Worm (Caenorhabditis elegans): Measurements from ENCODE around the gene F38E9.6.

DNA sequence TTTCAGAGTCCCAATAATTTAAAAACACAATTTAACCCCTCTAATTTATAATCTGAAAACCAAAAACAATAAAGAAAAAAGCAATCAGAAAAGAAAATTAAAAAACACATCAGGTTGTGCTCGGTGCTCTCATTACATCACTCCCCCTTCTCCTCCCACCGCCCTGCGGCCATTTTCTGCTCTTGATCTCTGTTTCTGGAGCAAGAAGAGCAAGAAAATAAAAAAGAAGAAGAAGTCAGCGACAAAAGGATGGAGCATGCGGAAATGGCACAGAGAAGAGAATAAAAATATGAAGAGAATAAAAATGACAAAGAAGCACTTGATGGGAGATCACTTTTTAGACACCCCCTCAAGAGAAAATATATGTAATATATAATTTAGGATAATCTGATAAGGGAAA lies 52.4 kb downstream of the F38E9.6 start:
- TF ChIP-seq cnd-1 (tag; optimal IDR thresholded peaks at IDR 0.05) (no peak), lsy-2 (tag; optimal IDR thresholded peaks at IDR 0.05) (no peak), nhr-237 (tag; optimal IDR thresholded peaks at IDR 0.05) (no peak), blmp-1 (tag; optimal IDR thresholded peaks at IDR 0.05) (no peak), pha-4 (tag; optimal IDR thresholded peaks at IDR 0.05) (no peak), ham-2 (GFP tag; optimal IDR thresholded peaks at IDR 0.05) (no peak), nhr-76 (tag; optimal IDR thresholded peaks at IDR 0.05) (no peak), snpc-4 (tag; optimal IDR thresholded peaks at IDR 0.05) (no peak), zip-8 (tag; optimal IDR thresholded peaks at IDR 0.05) (no peak), elt-3 (tag; optimal IDR thresholded peaks at IDR 0.05) (no peak), nhr-12 (tag; optimal IDR thresholded peaks at IDR 0.05) (no peak), unc-39 (tag; optimal IDR thresholded peaks at IDR 0.05) (no peak), unc-62 (GFP tag; optimal IDR thresholded peaks at IDR 0.05) (no peak)

Measured in whole organism, mixed stage, embryonic.